Fruit fly (Drosophila melanogaster) whole organism, wandering third instar larva: ENCODE data around the gene CG31287.
A peak's percentile ranks its signal among the peaks of the same experiment; 100 is the strongest.

Experiments used
- Abd-B ChIP-seq: fragments of >200 bp; optimal IDR thresholded peaks from 2 replicates; lab custom pipeline; 2017; ENCODE audit warnings: missing biosample characterization, missing genetic modification characterization
- CG32264 ChIP-seq: fragments of 200-800 bp; sonication (Bioruptor generic); optimal IDR thresholded peaks from 2 replicates; lab custom pipeline; 2016; ENCODE audit warnings: missing biosample characterization, missing genetic modification characterization
- CG9705 ChIP-seq: fragments of 200-800 bp; sonication (Bioruptor generic); optimal IDR thresholded peaks from 2 replicates; lab custom pipeline; 2018; ENCODE audit warnings: missing biosample characterization, mild to moderate bottlenecking, missing genetic modification characterization
- CrebA ChIP-seq: fragments of 200-800 bp; sonication (Bioruptor generic); optimal IDR thresholded peaks from 2 replicates; lab custom pipeline; 2016; ENCODE audit warnings: missing biosample characterization, mild to moderate bottlenecking, missing genetic modification characterization, borderline replicate concordance
- Dfd ChIP-seq: fragments of >200 bp; optimal IDR thresholded peaks from 2 replicates; lab custom pipeline; 2017; ENCODE audit warnings: missing biosample characterization, missing genetic modification characterization
- Dif ChIP-seq: fragments of 200-275, 200-300 bp; sonication (Bioruptor generic); optimal IDR thresholded peaks from 2 replicates; lab custom pipeline; 2018; ENCODE audit warnings: missing biosample characterization, missing genetic modification characterization; ENCODE audit not compliant: partially characterized antibody
- GATAd ChIP-seq: sonication (Bioruptor generic); optimal IDR thresholded peaks from 2 replicates; lab custom pipeline; 2016; ENCODE audit warnings: missing biosample characterization, missing genetic modification characterization
- HLH106 ChIP-seq: fragments of 200-800 bp; optimal IDR thresholded peaks from 3 replicates; lab custom pipeline; 2019; ENCODE audit warnings: missing biosample characterization, mild to moderate bottlenecking, missing genetic modification characterization, moderate library complexity
- Hnf4 ChIP-seq: fragments of 200-800 bp; sonication (Bioruptor generic); optimal IDR thresholded peaks from 2 replicates; lab custom pipeline; 2016; ENCODE audit warnings: missing biosample characterization, mild to moderate bottlenecking, missing genetic modification characterization
- Hr78 ChIP-seq: fragments of >200 bp; optimal IDR thresholded peaks from 2 replicates; lab custom pipeline; 2017; ENCODE audit warnings: missing biosample characterization, missing genetic modification characterization
- Hr83 ChIP-seq: fragments of 200-300 bp; sonication (Bioruptor generic); optimal IDR thresholded peaks from 2 replicates; lab custom pipeline; 2016; ENCODE audit warnings: missing biosample characterization, mild to moderate bottlenecking, missing genetic modification characterization, moderate library complexity; ENCODE audit not compliant: poor library complexity, severe bottlenecking
- Jra ChIP-seq: sonication (Bioruptor generic); optimal IDR thresholded peaks from 2 replicates; lab custom pipeline; 2016; ENCODE audit warnings: missing biosample characterization, missing genetic modification characterization
- Mio ChIP-seq: sonication (Bioruptor generic); optimal IDR thresholded peaks from 2 replicates; lab custom pipeline; 2016; ENCODE audit warnings: missing biosample characterization, missing genetic modification characterization
- Myc ChIP-seq: fragments of >200 bp; optimal IDR thresholded peaks from 2 replicates; lab custom pipeline; 2017
- N ChIP-seq: fragments of >200 bp; optimal IDR thresholded peaks from 2 replicates; lab custom pipeline; 2018; ENCODE audit warnings: missing biosample characterization, missing external identifiers, missing genetic modification characterization
- OdsH ChIP-seq: fragments of 200-800 bp; sonication (Bioruptor generic); optimal IDR thresholded peaks from 2 replicates; lab custom pipeline; 2016; ENCODE audit warnings: missing biosample characterization, mild to moderate bottlenecking, missing genetic modification characterization
- Rel ChIP-seq, 2 experiments: fragments of 200-800 bp; sonication (Bioruptor generic) in 1 of 2; optimal IDR thresholded peaks; 2 replicates in 1 of 2; 3 replicates in 1 of 2; lab custom pipeline; 2016 to 2019; ENCODE audit warnings: mild to moderate bottlenecking in 2 of 2, missing biosample characterization in 2 of 2, missing genetic modification characterization in 2 of 2, moderate library complexity in 1 of 2
- Sp1 ChIP-seq: fragments of 200-800 bp; sonication (Bioruptor generic); optimal IDR thresholded peaks from 3 replicates; lab custom pipeline; 2019; ENCODE audit warnings: missing biosample characterization, mild to moderate bottlenecking, missing genetic modification characterization, moderate library complexity
- Vsx2 ChIP-seq: fragments of 200-300, 225-300 bp; sonication (Bioruptor generic); optimal IDR thresholded peaks from 2 replicates; lab custom pipeline; 2018; ENCODE audit warnings: missing biosample characterization, missing genetic modification characterization; ENCODE audit not compliant: partially characterized antibody
- br ChIP-seq: fragments of 200-800 bp; sonication (Bioruptor generic); optimal IDR thresholded peaks from 2 replicates; lab custom pipeline; 2016; ENCODE audit warnings: missing biosample characterization, missing genetic modification characterization
- brk ChIP-seq: fragments of 200-800 bp; sonication (Bioruptor generic); optimal IDR thresholded peaks from 2 replicates; lab custom pipeline; 2016; ENCODE audit warnings: missing biosample characterization, mild to moderate bottlenecking, missing genetic modification characterization
- dl ChIP-seq, 2 experiments: fragments of 175-275, 200-275 bp in 1 of 2; fragments of 200-275 bp in 1 of 2; sonication (Bioruptor generic); optimal IDR thresholded peaks; lab custom pipeline; 2018; ENCODE audit warnings: mild to moderate bottlenecking in 2 of 2, missing biosample characterization in 2 of 2, missing genetic modification characterization in 2 of 2, moderate library complexity in 2 of 2; ENCODE audit not compliant: partially characterized antibody in 2 of 2, insufficient read depth in 1 of 2
- dmrt93B ChIP-seq: fragments of 200-800 bp; sonication (Bioruptor generic); optimal IDR thresholded peaks from 2 replicates; lab custom pipeline; 2018; ENCODE audit warnings: missing biosample characterization, mild to moderate bottlenecking, missing genetic modification characterization
- dsf ChIP-seq: sonication (Bioruptor generic); optimal IDR thresholded peaks from 2 replicates; lab custom pipeline; 2016; ENCODE audit warnings: missing biosample characterization, missing genetic modification characterization, borderline replicate concordance
- ey ChIP-seq: fragments of 200-800 bp; sonication (Bioruptor generic); optimal IDR thresholded peaks from 2 replicates; lab custom pipeline; 2016; ENCODE audit warnings: missing biosample characterization, missing genetic modification characterization
- foxo ChIP-seq, 2 experiments: fragments of 200-800 bp; sonication (Bioruptor generic); optimal IDR thresholded peaks; 2 replicates in 1 of 2; 3 replicates in 1 of 2; lab custom pipeline; 2016 to 2017; ENCODE audit warnings: missing biosample characterization in 2 of 2, missing genetic modification characterization in 2 of 2
- fru ChIP-seq: fragments of 200-800 bp; sonication (Bioruptor generic); optimal IDR thresholded peaks from 3 replicates; lab custom pipeline; 2016; ENCODE audit warnings: missing biosample characterization, mild to moderate bottlenecking, missing genetic modification characterization
- h ChIP-seq: fragments of 200-800 bp; sonication (Bioruptor generic); optimal IDR thresholded peaks from 3 replicates; lab custom pipeline; 2016; ENCODE audit warnings: missing biosample characterization, mild to moderate bottlenecking, missing genetic modification characterization
- jim ChIP-seq: fragments of 175-275, 200-325 bp; sonication (Bioruptor generic); optimal IDR thresholded peaks from 2 replicates; lab custom pipeline; 2016; ENCODE audit warnings: missing biosample characterization, mild to moderate bottlenecking, missing genetic modification characterization
- lola ChIP-seq: fragments of >200 bp; optimal IDR thresholded peaks from 2 replicates; lab custom pipeline; 2017; ENCODE audit warnings: missing biosample characterization, missing genetic modification characterization
- pan ChIP-seq: fragments of >200 bp; optimal IDR thresholded peaks from 2 replicates; lab custom pipeline; 2017
- psq ChIP-seq: fragments of 200-800 bp; sonication (Bioruptor generic); optimal IDR thresholded peaks from 3 replicates; lab custom pipeline; 2017; ENCODE audit warnings: missing biosample characterization, mild to moderate bottlenecking, missing genetic modification characterization, moderate library complexity
- rgr ChIP-seq: fragments of 200-800 bp; sonication (Bioruptor generic); optimal IDR thresholded peaks from 3 replicates; lab custom pipeline; 2016; ENCODE audit warnings: missing biosample characterization, mild to moderate bottlenecking, missing genetic modification characterization
- sage ChIP-seq: fragments of 200-800 bp; sonication (Bioruptor generic); optimal IDR thresholded peaks from 2 replicates; lab custom pipeline; 2016; ENCODE audit warnings: missing biosample characterization, mild to moderate bottlenecking, missing genetic modification characterization
- sv ChIP-seq: fragments of 200-800 bp; sonication (Bioruptor generic); optimal IDR thresholded peaks from 3 replicates; lab custom pipeline; 2016; ENCODE audit warnings: missing biosample characterization, missing genetic modification characterization
- tai ChIP-seq: sonication (Bioruptor generic); optimal IDR thresholded peaks from 2 replicates; lab custom pipeline; 2016; ENCODE audit warnings: missing biosample characterization, missing genetic modification characterization
- usp ChIP-seq: fragments of >200 bp; optimal IDR thresholded peaks from 2 replicates; lab custom pipeline; 2017; ENCODE audit warnings: missing biosample characterization, missing genetic modification characterization
- woc ChIP-seq: sonication (Bioruptor generic); optimal IDR thresholded peaks from 2 replicates; lab custom pipeline; 2016; ENCODE audit warnings: missing biosample characterization, mild to moderate bottlenecking, missing genetic modification characterization

CG31287 gene

dm6 chr3R:16222300-16222903 lies 19.2 kb downstream of the CG31287 start:
- peak; percentile 95 for TF ChIP-seq tai (GFP tag; lab: Kevin White, UChicago)
- no peak for TF ChIP-seq Myc (lab: Kevin White, UChicago)
- peak; percentile 87 for TF ChIP-seq CG9705 (GFP tag; lab: Kevin White, UChicago)
- TF ChIP-seq dl (GFP tag; optimal IDR thresholded peaks at IDR 0.05; lab: Kevin White, UChicago; ENCODE audit: insufficient read depth in 1 of 2, partially characterized antibody in 2 of 2) = no peak
- peak; percentile 83 for TF ChIP-seq psq (GFP tag; lab: Kevin White, UChicago)
- TF ChIP-seq sage (GFP tag; lab: Kevin White, UChicago) = peak; percentile 95
- TF ChIP-seq brk (GFP tag; lab: Kevin White, UChicago) = peak; percentile 94
- peak; percentile 98 for TF ChIP-seq woc
- TF ChIP-seq OdsH (GFP tag; lab: Kevin White, UChicago) = peak; percentile 95
- TF ChIP-seq Hr83 (GFP tag; lab: Kevin White, UChicago) = peak; percentile 80
- TF ChIP-seq fru (GFP tag; lab: Kevin White, UChicago) = peak; percentile 97
- peak; percentile 98 for TF ChIP-seq CG32264 (GFP tag; lab: Kevin White, UChicago)
- peak; percentile 98 for TF ChIP-seq ey (GFP tag; lab: Kevin White, UChicago)
- TF ChIP-seq CrebA (GFP tag; lab: Kevin White, UChicago) = peak; percentile 91
- no peak for TF ChIP-seq pan (lab: Kevin White, UChicago)
- peak; percentile 34 for TF ChIP-seq jim (GFP tag; lab: Kevin White, UChicago)
- TF ChIP-seq lola (GFP tag; lab: Kevin White, UChicago) = no peak
- TF ChIP-seq HLH106 (tag; lab: Kevin White, UChicago) = peak; percentile 97
- TF ChIP-seq rgr (GFP tag; lab: Kevin White, UChicago) = peak; percentile 92
- no peak for TF ChIP-seq Dfd (GFP tag; lab: Kevin White, UChicago)
- TF ChIP-seq Hnf4 = peak; percentile 97
- TF ChIP-seq h (GFP tag; lab: Kevin White, UChicago) = peak; percentile 99
- TF ChIP-seq dsf (GFP tag; lab: Kevin White, UChicago) = peak; percentile 81
- no peak for TF ChIP-seq Abd-B (GFP tag; lab: Kevin White, UChicago)
- TF ChIP-seq Sp1 = peak; percentile 94
- TF ChIP-seq Vsx2 = no peak
- no peak for TF ChIP-seq usp (GFP tag; lab: Kevin White, UChicago)
- TF ChIP-seq N (GFP tag; lab: Kevin White, UChicago) = no peak
- peak; percentile 86 for TF ChIP-seq Rel (GFP tag; optimal IDR thresholded peaks at IDR 0.05; lab: Kevin White, UChicago)
- peak; percentile 85 for TF ChIP-seq Rel (tag; optimal IDR thresholded peaks at IDR 0.05; lab: Kevin White, UChicago)
- TF ChIP-seq Hr78 (GFP tag; lab: Kevin White, UChicago) = no peak
- TF ChIP-seq Dif (GFP tag; lab: Kevin White, UChicago) = no peak
- TF ChIP-seq br (GFP tag; lab: Kevin White, UChicago) = peak; percentile 97
- TF ChIP-seq sv (GFP tag; lab: Kevin White, UChicago) = peak; percentile 98
- TF ChIP-seq foxo (GFP tag; optimal IDR thresholded peaks at IDR 0.05; lab: Kevin White, UChicago) = peak; percentile 88 to 97
- peak; percentile 93 for TF ChIP-seq Mio
- peak; percentile 92 for TF ChIP-seq Jra
- peak; percentile 92 for TF ChIP-seq dmrt93B (GFP tag; lab: Kevin White, UChicago)
- TF ChIP-seq GATAd (GFP tag; lab: Kevin White, UChicago) = peak; percentile 89
- TF ChIP-seq, all 38 proteins: peak for 27

dm6 chr3R:16223252-16224037 lies 20.3 kb downstream of the CG31287 start:
- no peak for TF ChIP-seq Hr78 (GFP tag; lab: Kevin White, UChicago)
- TF ChIP-seq dl (GFP tag; optimal IDR thresholded peaks at IDR 0.05; lab: Kevin White, UChicago; ENCODE audit: insufficient read depth in 1 of 2, partially characterized antibody in 2 of 2) = no peak
- TF ChIP-seq CG32264 (GFP tag; lab: Kevin White, UChicago) = no peak
- no peak for TF ChIP-seq Dfd (GFP tag; lab: Kevin White, UChicago)
- TF ChIP-seq Hnf4 = no peak
- no peak for TF ChIP-seq lola (GFP tag; lab: Kevin White, UChicago)
- no peak for TF ChIP-seq Abd-B (GFP tag; lab: Kevin White, UChicago)
- no peak for TF ChIP-seq rgr (GFP tag; lab: Kevin White, UChicago)
- no peak for TF ChIP-seq CrebA (GFP tag; lab: Kevin White, UChicago)
- TF ChIP-seq GATAd (GFP tag; lab: Kevin White, UChicago) = no peak
- peak; percentile 28 for TF ChIP-seq OdsH (GFP tag; lab: Kevin White, UChicago)
- TF ChIP-seq Hr83 (GFP tag; lab: Kevin White, UChicago) = no peak
- peak in 1 of 2 experiments; percentile 30 for TF ChIP-seq foxo (GFP tag; optimal IDR thresholded peaks at IDR 0.05; lab: Kevin White, UChicago)
- TF ChIP-seq pan (lab: Kevin White, UChicago) = no peak
- TF ChIP-seq brk (GFP tag; lab: Kevin White, UChicago) = no peak
- no peak for TF ChIP-seq Mio
- no peak for TF ChIP-seq ey (GFP tag; lab: Kevin White, UChicago)
- TF ChIP-seq br (GFP tag; lab: Kevin White, UChicago) = no peak
- peak; percentile 18 for TF ChIP-seq h (GFP tag; lab: Kevin White, UChicago)
- TF ChIP-seq Vsx2 = no peak
- no peak for TF ChIP-seq Dif (GFP tag; lab: Kevin White, UChicago)
- no peak for TF ChIP-seq usp (GFP tag; lab: Kevin White, UChicago)
- TF ChIP-seq jim (GFP tag; lab: Kevin White, UChicago) = no peak
- no peak for TF ChIP-seq woc
- TF ChIP-seq dsf (GFP tag; lab: Kevin White, UChicago) = no peak
- TF ChIP-seq N (GFP tag; lab: Kevin White, UChicago) = no peak
- no peak for TF ChIP-seq Rel (GFP tag; optimal IDR thresholded peaks at IDR 0.05; lab: Kevin White, UChicago)
- no peak for TF ChIP-seq Rel (tag; optimal IDR thresholded peaks at IDR 0.05; lab: Kevin White, UChicago)
- no peak for TF ChIP-seq Jra
- no peak for TF ChIP-seq Myc (lab: Kevin White, UChicago)
- TF ChIP-seq psq (GFP tag; lab: Kevin White, UChicago) = peak; percentile 27
- peak; percentile 17 for TF ChIP-seq tai (GFP tag; lab: Kevin White, UChicago)
- peak; percentile 41 for TF ChIP-seq fru (GFP tag; lab: Kevin White, UChicago)
- peak; percentile 8 for TF ChIP-seq HLH106 (tag; lab: Kevin White, UChicago)
- TF ChIP-seq Sp1 = peak; percentile 23
- no peak for TF ChIP-seq sage (GFP tag; lab: Kevin White, UChicago)
